Fruit fly (Drosophila melanogaster) whole organism, prepupa: Measurements from ENCODE around the gene CG8607.
A peak's percentile ranks its signal among the peaks of the same experiment; 100 is the strongest.

ENCODE experiments used
- CG11762 ChIP-seq: fragments of 200-800 bp; sonication (Bioruptor generic); optimal IDR thresholded peaks from 3 replicates; lab custom pipeline; 2016; ENCODE audit warnings: missing biosample characterization, missing genetic modification characterization; ENCODE audit not compliant: insufficient read depth
- CG31627 ChIP-seq: fragments of 200-800 bp; sonication (Bioruptor generic); optimal IDR thresholded peaks from 3 replicates; lab custom pipeline; 2016; ENCODE audit warnings: missing biosample characterization, missing genetic modification characterization
- CG34406 ChIP-seq: fragments of 200-800 bp; sonication (Bioruptor generic); optimal IDR thresholded peaks from 3 replicates; lab custom pipeline; 2016; ENCODE audit warnings: missing biosample characterization, missing genetic modification characterization
- CG3919 ChIP-seq: fragments of 200-800 bp; sonication (Bioruptor generic); optimal IDR thresholded peaks from 3 replicates; lab custom pipeline; 2016; ENCODE audit warnings: missing biosample characterization, missing genetic modification characterization
- CG6163 ChIP-seq: fragments of 200-800 bp; sonication (Bioruptor generic); IDR thresholded peaks from 3 replicates; pipeline ENCODE4 v1.3.6; 2022; ENCODE audit warnings: missing biosample characterization, missing genetic modification characterization
- CG7368 ChIP-seq: fragments of 200-800 bp; sonication (Bioruptor generic); optimal IDR thresholded peaks from 3 replicates; lab custom pipeline; 2016; ENCODE audit warnings: missing biosample characterization, missing genetic modification characterization
- CG9139 ChIP-seq: fragments of 200-800 bp; sonication (Bioruptor generic); optimal IDR thresholded peaks from 3 replicates; lab custom pipeline; 2017; ENCODE audit warnings: missing biosample characterization, mild to moderate bottlenecking, missing genetic modification characterization
- Ets21C ChIP-seq: fragments of 200-800 bp; sonication (Bioruptor generic); optimal IDR thresholded peaks from 3 replicates; lab custom pipeline; 2016; ENCODE audit warnings: missing biosample characterization, missing genetic modification characterization
- Hr39 ChIP-seq: fragments of 200-800 bp; sonication (Bioruptor generic); optimal IDR thresholded peaks from 2 replicates; lab custom pipeline; 2016; ENCODE audit warnings: missing biosample characterization, missing genetic modification characterization
- Smox ChIP-seq: fragments of 200-800 bp; sonication (Bioruptor generic); optimal IDR thresholded peaks from 3 replicates; lab custom pipeline; 2016; ENCODE audit warnings: missing biosample characterization, missing genetic modification characterization
- Sox102F ChIP-seq: fragments of 200-800 bp; sonication (Bioruptor generic); optimal IDR thresholded peaks from 2 replicates; lab custom pipeline; 2016; ENCODE audit warnings: missing biosample characterization, mild to moderate bottlenecking, missing genetic modification characterization
- pdm3 ChIP-seq: fragments of 200-800 bp; sonication (Bioruptor generic); optimal IDR thresholded peaks from 3 replicates; lab custom pipeline; 2016; ENCODE audit warnings: missing biosample characterization, missing genetic modification characterization
- spab ChIP-seq: fragments of 200-800 bp; sonication (Bioruptor generic); optimal IDR thresholded peaks from 2 replicates; lab custom pipeline; 2017; ENCODE audit warnings: missing biosample characterization, mild to moderate bottlenecking, missing genetic modification characterization, missing genetic modification reagents

DNA sequence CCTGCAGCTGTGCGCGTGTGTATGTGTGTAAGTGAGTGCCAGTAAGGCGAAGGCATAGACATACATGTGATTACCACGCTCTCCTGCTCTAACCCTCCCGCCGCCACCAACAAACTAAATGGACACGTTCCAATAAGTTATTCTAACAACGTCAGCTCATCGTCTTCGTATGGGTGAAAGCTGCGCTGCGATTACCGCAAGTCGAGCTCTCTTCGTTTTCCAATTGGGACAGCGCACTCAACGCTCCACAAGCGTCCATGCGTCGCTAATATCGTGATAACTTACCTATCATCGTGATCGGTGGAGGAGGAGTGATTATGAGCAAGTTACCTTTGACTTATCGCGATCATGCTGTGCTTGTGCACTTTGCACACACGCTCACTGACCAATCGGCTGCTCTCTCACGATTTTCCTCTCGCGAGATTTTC lies 41.2 kb downstream of the CG8607 start:
- peak; percentile 51 for TF ChIP-seq CG9139 (GFP tag; lab: Kevin White, UChicago)
- TF ChIP-seq Sox102F (GFP tag; lab: Kevin White, UChicago), result no peak
- TF ChIP-seq CG34406 (GFP tag; lab: Kevin White, UChicago), result peak; percentile 5
- peak; percentile 28 for TF ChIP-seq spab (GFP tag; lab: Kevin White, UChicago)
- TF ChIP-seq Ets21C (GFP tag; lab: Kevin White, UChicago), result no peak
- TF ChIP-seq Smox, result no peak
- TF ChIP-seq CG6163 (GFP tag; lab: Robert Waterston, UW), result no peak; the same call in 1 of the 3 replicates
- TF ChIP-seq CG3919, result no peak
- peak; percentile 53 for TF ChIP-seq CG7368 (GFP tag; lab: Kevin White, UChicago)
- TF ChIP-seq pdm3 (GFP tag; lab: Kevin White, UChicago), result no peak
- TF ChIP-seq CG11762 (GFP tag; lab: Kevin White, UChicago), result no peak
- no peak for TF ChIP-seq Hr39 (GFP tag; lab: Kevin White, UChicago)
- no peak for TF ChIP-seq CG31627 (GFP tag; lab: Kevin White, UChicago)
